Worm (Caenorhabditis elegans) whole organism, L4 larva: Measurements from ENCODE around the gene chil-25.

Source experiments
- F10B5.3 ChIP-seq: sonication (generic microtip); optimal IDR thresholded peaks from 2 replicates; lab custom pipeline; 2016; ENCODE audit warnings: mild to moderate bottlenecking, missing genetic modification characterization, missing compliant biosample characterization
- F37D6.2 ChIP-seq: sonication (generic microtip); optimal IDR thresholded peaks from 2 replicates; lab custom pipeline; 2016; ENCODE audit warnings: mild to moderate bottlenecking, missing genetic modification characterization, missing compliant biosample characterization
- T26A8.4 ChIP-seq: fragments of 200-800 bp; sonication (Bioruptor generic); IDR thresholded peaks from 2 replicates; pipeline ENCODE4 v1.3.6; 2022; ENCODE audit warnings: missing genetic modification characterization, missing compliant biosample characterization
- Y105C5A.15 ChIP-seq: fragments of 200-800 bp; sonication (Bioruptor generic); IDR thresholded peaks from 2 replicates; pipeline ENCODE4 v1.3.6; 2022; ENCODE audit warnings: missing genetic modification characterization, missing compliant biosample characterization
- ZK337.2 ChIP-seq: fragments of 200-800 bp; sonication (Bioruptor generic); IDR thresholded peaks from 2 replicates; pipeline ENCODE4 v1.3.6; 2022; ENCODE audit warnings: missing genetic modification reagents, missing genetic modification characterization, missing compliant biosample characterization
- ZK546.5 ChIP-seq, 2 experiments: sonication (generic microtip); optimal IDR thresholded peaks; 2 replicates each; lab custom pipeline; 2017; ENCODE audit warnings: missing biosample characterization in 2 of 2, missing genetic modification characterization in 2 of 2
- aha-1 ChIP-seq: fragments of 150-350 bp; peaks from one replicate; lab custom pipeline; 2014; ENCODE audit warnings: missing biosample characterization, missing genetic modification characterization
- aly-2 ChIP-seq: sonication (generic microtip); optimal IDR thresholded peaks from 2 replicates; lab custom pipeline; 2018; ENCODE audit warnings: missing biosample characterization, missing genetic modification characterization
- ama-1 ChIP-seq: fragments of 150-350 bp; optimal IDR thresholded peaks from 2 replicates; lab custom pipeline; 2014; ENCODE audit warnings: inconsistent platforms, mixed read lengths
- arid-1 ChIP-seq: fragments of 200-800 bp; sonication (Bioruptor generic); conservative IDR thresholded peaks from 2 replicates; pipeline ENCODE4 v1.3.6; 2022; ENCODE audit warnings: missing genetic modification reagents, missing genetic modification characterization, missing compliant biosample characterization
- attf-4 ChIP-seq: sonication (generic microtip); optimal IDR thresholded peaks from 3 replicates; lab custom pipeline; 2017; ENCODE audit warnings: missing biosample characterization, missing genetic modification characterization
- ctbp-1 ChIP-seq: fragments of 200-800 bp; sonication (Bioruptor generic); IDR thresholded peaks from 2 replicates; pipeline ENCODE4 v1.3.6; 2022; ENCODE audit warnings: missing genetic modification reagents, missing genetic modification characterization, missing compliant biosample characterization
- daf-16 ChIP-seq, 3 experiments: sonication (generic microtip); optimal IDR thresholded peaks; 2 replicates each; lab custom pipeline; 2016 to 2017; ENCODE audit warnings: missing genetic modification characterization in 3 of 3, missing genetic modification reagents in 3 of 3, mild to moderate bottlenecking in 2 of 3, missing compliant biosample characterization in 2 of 3, missing biosample characterization in 1 of 3, moderate library complexity in 1 of 3
- dmd-6 ChIP-seq: fragments of 200-800 bp; sonication (Bioruptor generic); IDR thresholded peaks from 2 replicates; pipeline ENCODE4 v1.3.6; 2022; ENCODE audit warnings: missing genetic modification reagents, missing genetic modification characterization, missing compliant biosample characterization
- dve-1 ChIP-seq: sonication (generic microtip); optimal IDR thresholded peaks from 2 replicates; lab custom pipeline; 2017; ENCODE audit warnings: antibody characterized with exemption, mild to moderate bottlenecking, missing genetic modification characterization, missing compliant biosample characterization; ENCODE audit not compliant: insufficient read depth
- fkh-10 ChIP-seq: fragments of 150-350 bp; optimal IDR thresholded peaks from 2 replicates; lab custom pipeline; 2014; ENCODE audit warnings: missing biosample characterization, missing genetic modification reagents, missing genetic modification characterization
- fos-1 ChIP-seq: fragments of 150-350 bp; optimal IDR thresholded peaks from 2 replicates; lab custom pipeline; 2014; ENCODE audit warnings: missing biosample characterization, missing genetic modification characterization
- hif-1 ChIP-seq, 2 experiments: sonication (generic microtip); optimal IDR thresholded peaks; 2 replicates each; lab custom pipeline; 2016 to 2017; ENCODE audit warnings: missing compliant biosample characterization in 2 of 2, missing genetic modification characterization in 2 of 2, missing genetic modification reagents in 2 of 2, missing genotype in 2 of 2, mild to moderate bottlenecking in 1 of 2
- hlh-11 ChIP-seq: fragments of 200-800 bp; sonication (Bioruptor generic); optimal IDR thresholded peaks from 2 replicates; lab custom pipeline; 2018; ENCODE audit warnings: mild to moderate bottlenecking, missing genetic modification characterization, missing compliant biosample characterization
- lsy-2 ChIP-seq, 2 experiments: fragments of 150-350 bp in 1 of 2; sonication (generic microtip) in 1 of 2; optimal IDR thresholded peaks; 2 replicates each; lab custom pipeline; 2014 to 2017; ENCODE audit warnings: missing biosample characterization in 2 of 2, missing genetic modification characterization in 2 of 2
- madf-5 ChIP-seq, 2 experiments: fragments of 200-800 bp; sonication (Bioruptor generic); IDR thresholded peaks; 2 replicates each; pipeline ENCODE4 v1.3.6; 2022; ENCODE audit warnings: missing compliant biosample characterization in 2 of 2, missing genetic modification characterization in 2 of 2
- mdt-29 ChIP-seq: fragments of 200-800 bp; sonication (Bioruptor generic); IDR thresholded peaks from 2 replicates; pipeline ENCODE4 v1.3.6; 2022; ENCODE audit warnings: missing genetic modification reagents, missing genetic modification characterization, missing compliant biosample characterization
- mep-1 ChIP-seq: fragments of 150-350 bp; sonication (generic microtip); optimal IDR thresholded peaks from 3 replicates; lab custom pipeline; 2014; ENCODE audit warnings: missing biosample characterization, missing genetic modification characterization
- mes-2 ChIP-seq: sonication (generic microtip); optimal IDR thresholded peaks from 2 replicates; lab custom pipeline; 2016; ENCODE audit warnings: missing genotype, mild to moderate bottlenecking, missing genetic modification characterization, missing compliant biosample characterization; ENCODE audit not compliant: poor library complexity, severe bottlenecking
- nhr-25 ChIP-seq: sonication (generic microtip); optimal IDR thresholded peaks from 2 replicates; lab custom pipeline; 2017; ENCODE audit warnings: missing genetic modification characterization, mild to moderate bottlenecking, missing compliant biosample characterization, antibody characterized with exemption, moderate library complexity, borderline replicate concordance; ENCODE audit not compliant: insufficient read depth
- nhr-28 ChIP-seq: fragments of 150-350 bp; optimal IDR thresholded peaks from 2 replicates; lab custom pipeline; 2014; ENCODE audit warnings: missing biosample characterization, missing genetic modification characterization
- nhr-41 ChIP-seq: fragments of 200-800 bp; sonication (Bioruptor generic); IDR thresholded peaks from 2 replicates; pipeline ENCODE4 v1.3.6; 2022; ENCODE audit warnings: missing genetic modification reagents, missing genetic modification characterization, missing compliant biosample characterization
- nhr-6 ChIP-seq: fragments of 150-350 bp; optimal IDR thresholded peaks from 2 replicates; lab custom pipeline; 2014; ENCODE audit warnings: missing biosample characterization, missing genetic modification characterization
- php-3 ChIP-seq: fragments of 200-800 bp; sonication (Bioruptor generic); IDR thresholded peaks from 2 replicates; pipeline ENCODE4 v1.3.6; 2022; ENCODE audit warnings: missing genetic modification reagents, missing genetic modification characterization, missing compliant biosample characterization
- pqm-1 ChIP-seq: sonication (generic microtip); optimal IDR thresholded peaks from 2 replicates; lab custom pipeline; 2017; ENCODE audit warnings: missing biosample characterization, missing genetic modification characterization
- rbr-2 ChIP-seq: sonication (generic microtip); optimal IDR thresholded peaks from 2 replicates; lab custom pipeline; 2016; ENCODE audit warnings: missing genotype, missing genetic modification characterization, missing compliant biosample characterization
- sdz-12 ChIP-seq: fragments of 200-800 bp; sonication (Bioruptor generic); optimal IDR thresholded peaks from 2 replicates; lab custom pipeline; 2018; ENCODE audit warnings: mild to moderate bottlenecking, missing genetic modification characterization, missing compliant biosample characterization
- unc-62 ChIP-seq, 3 experiments: fragments of 150-350 bp in 1 of 3; sonication (generic microtip); optimal IDR thresholded peaks in 2 of 3; peaks in 1 of 3; 1 replicate in 1 of 3; 2 replicates in 2 of 3; lab custom pipeline; 2014 to 2017; ENCODE audit warnings: missing biosample characterization in 3 of 3, missing genetic modification characterization in 3 of 3, missing genetic modification reagents in 3 of 3, missing genotype in 1 of 3
- vab-7 ChIP-seq: fragments of 200-800 bp; sonication (Bioruptor generic); IDR thresholded peaks from 2 replicates; pipeline ENCODE4 v1.3.6; 2022; ENCODE audit warnings: missing genetic modification reagents, missing genetic modification characterization, missing compliant biosample characterization

Gene chil-25

ce11 chrII:9500926-9501325, 26.7 kb upstream of the chil-25 start (continued):
- TF ChIP-seq Y105C5A.15 (no peak), nhr-28 (tag; lab: Kevin White, UChicago) (peak; percentile 92), ZK546.5 (tag; optimal IDR thresholded peaks at IDR 0.05; lab: Kevin White, UChicago) (no peak), dmd-6 (GFP tag; lab: Robert Waterston, UW) (peak; percentile 98), nhr-41 (GFP tag; lab: Robert Waterston, UW) (peak; percentile 86), ZK337.2 (no peak), php-3 (GFP tag; lab: Robert Waterston, UW) (peak; percentile 91), mdt-29 (GFP tag; lab: Robert Waterston, UW) (peak; percentile 93), vab-7 (GFP tag; lab: Robert Waterston, UW) (no peak), madf-5 (GFP tag; IDR thresholded peaks at IDR 0.05; lab: Robert Waterston, UW) (no peak), rbr-2 (tag; lab: Kevin White, UChicago) (no peak), attf-4 (tag; lab: Kevin White, UChicago) (no peak), F10B5.3 (tag; lab: Kevin White, UChicago) (no peak), T26A8.4 (GFP tag; lab: Robert Waterston, UW) (no peak), pqm-1 (tag; lab: Kevin White, UChicago) (peak; percentile 81), arid-1 (GFP tag; lab: Robert Waterston, UW) (no peak), fkh-10 (no peak), aha-1 (tag; lab: Kevin White, UChicago) (no peak), fos-1 (tag; lab: Kevin White, UChicago) (peak; percentile 82), hif-1 (tag; optimal IDR thresholded peaks at IDR 0.05; lab: Kevin White, UChicago) (peak in 1 of 2 experiments; percentile 49)
- TF ChIP-seq, all 104 proteins: peak for 28

- 0 out of 2 replicates have a peak, but pooled peaks have one; percentile 13 for TF ChIP-seq php-3 (GFP tag; lab: Robert Waterston, UW)
- no peak for TF ChIP-seq daf-16 (GFP tag; optimal IDR thresholded peaks at IDR 0.05; lab: Kevin White, UChicago)
- TF ChIP-seq daf-16 (tag; optimal IDR thresholded peaks at IDR 0.05; lab: Kevin White, UChicago) = peak; percentile 31
- no peak for TF ChIP-seq ama-1 (lab: Kevin White, UChicago)
- TF ChIP-seq mdt-29 (GFP tag; lab: Robert Waterston, UW) = 0 out of 2 replicates have a peak, but pooled peaks have one; percentile 25
- no peak for TF ChIP-seq mes-2
- no peak for TF ChIP-seq ZK337.2
- TF ChIP-seq sdz-12 (GFP tag; lab: Kevin White, UChicago) = no peak
- peak; percentile 60 for TF ChIP-seq hlh-11 (tag; lab: Kevin White, UChicago)
- TF ChIP-seq dmd-6 (GFP tag; lab: Robert Waterston, UW) = peak; percentile 90
- peak; percentile 32 for TF ChIP-seq dve-1
- no peak for TF ChIP-seq F37D6.2 (tag; lab: Kevin White, UChicago)
- TF ChIP-seq arid-1 (GFP tag; lab: Robert Waterston, UW) = no peak
- peak; percentile 45 for TF ChIP-seq nhr-28 (tag; lab: Kevin White, UChicago)
- no peak for TF ChIP-seq unc-62 (GFP tag; optimal IDR thresholded peaks at IDR 0.05 in 1 of 2; lab: Kevin White, UChicago)
- no peak for TF ChIP-seq unc-62 (tag; optimal IDR thresholded peaks at IDR 0.05; lab: Kevin White, UChicago)
- TF ChIP-seq nhr-25 (tag; lab: Kevin White, UChicago) = no peak
- no peak for TF ChIP-seq nhr-6 (tag; lab: Kevin White, UChicago)
- TF ChIP-seq lsy-2 (tag; optimal IDR thresholded peaks at IDR 0.05; lab: Kevin White, UChicago) = peak in 1 of 2 experiments; percentile 15
Measured at ce11 chrII:9498589-9498988, 24.3 kb upstream of the chil-25 start.

- TF ChIP-seq lsy-2 (tag; optimal IDR thresholded peaks at IDR 0.05; lab: Kevin White, UChicago) (peak in 1 of 2 experiments; percentile 14), aly-2 (tag; lab: Kevin White, UChicago) (no peak), ctbp-1 (GFP tag; lab: Robert Waterston, UW) (peak; percentile 52; the same call in 1 of the 2 replicates), fkh-10 (no peak), mep-1 (tag; lab: Kevin White, UChicago) (peak; percentile 25)
Measured at ce11 chrII:9497309-9497708, 23.0 kb upstream of the chil-25 start.
